Worm (Caenorhabditis elegans): Measurements from ENCODE around the gene F32G8.3.

Gene F32G8.3

DNA sequence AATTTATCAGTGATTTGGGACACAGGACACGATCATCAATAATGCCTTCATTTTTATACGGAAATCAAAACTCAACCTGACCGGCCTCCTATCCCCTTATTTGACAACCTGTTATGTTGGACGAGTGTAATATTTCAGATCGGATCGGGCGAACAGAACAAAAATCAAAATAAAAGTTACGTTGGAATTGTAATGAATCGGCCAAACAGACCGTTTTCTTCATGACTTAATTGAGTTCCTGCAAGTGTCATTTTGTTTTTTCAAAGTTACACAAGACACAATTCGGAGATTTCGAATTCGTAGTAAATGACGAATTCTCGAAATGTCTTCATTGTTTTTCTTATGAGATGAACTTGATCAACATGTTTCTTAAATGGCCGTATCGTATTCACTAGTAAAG, at the start of gene F32G8.3:
F32G8.3 (minus strand) TSS at position 101 of the 400 bp plus-strand sequence.
- no peak for TF ChIP-seq unc-62 (GFP tag; optimal IDR thresholded peaks at IDR 0.05)

DNA sequence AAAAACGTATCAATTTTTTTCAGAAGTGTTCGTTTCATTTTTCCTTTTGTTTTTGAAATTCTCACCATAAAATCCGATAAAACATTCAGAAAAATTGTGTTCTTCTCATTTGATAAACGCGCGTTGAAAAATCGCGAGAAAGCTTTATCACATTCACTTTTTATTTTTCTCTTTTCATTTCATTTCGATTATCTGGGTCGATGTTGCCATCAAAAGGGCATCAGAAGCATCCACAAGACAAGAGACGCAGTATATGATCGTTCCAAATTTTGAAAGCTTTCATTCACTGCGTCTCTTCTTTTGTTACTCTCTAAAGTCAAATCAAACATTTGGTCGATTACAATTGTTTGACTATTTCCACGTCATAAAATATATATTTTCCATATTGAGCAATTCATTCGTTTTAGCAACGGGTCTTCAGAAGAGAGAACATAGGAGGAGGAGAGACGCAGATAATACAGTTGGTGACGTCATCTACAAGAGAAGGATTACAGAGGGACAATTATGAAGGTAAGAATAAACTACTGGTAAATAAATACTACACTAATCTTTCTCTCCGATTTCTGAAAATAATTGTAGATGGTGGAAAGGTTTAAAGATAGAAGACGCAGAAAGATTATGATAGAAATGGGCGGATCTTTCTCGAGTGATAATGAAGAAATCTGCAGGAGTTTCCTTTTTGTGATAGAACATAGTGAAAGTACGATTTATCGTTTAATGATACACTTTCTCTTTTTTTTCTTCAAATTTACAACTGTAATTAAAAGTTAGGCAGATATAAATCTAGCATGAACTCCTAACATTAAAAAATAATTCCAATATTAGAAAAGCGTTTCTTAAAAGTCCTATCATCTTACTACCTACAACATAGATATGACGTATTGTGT, 47.2 kb upstream of the F32G8.3 start, which contains the start of gene H27A22.1:
H27A22.1 (plus strand) TSS at position 505 of the 887 bp plus-strand sequence.
- no peak for TF ChIP-seq unc-62 (GFP tag; optimal IDR thresholded peaks at IDR 0.05)

ce11 chrV:10598670-10599154, 43.6 kb upstream of the F32G8.3 start, which contains the start of gene scpl-4:
scpl-4 (plus strand) TSS chrV:10599104.
- no peak for TF ChIP-seq unc-62 (GFP tag; optimal IDR thresholded peaks at IDR 0.05)

DNA sequence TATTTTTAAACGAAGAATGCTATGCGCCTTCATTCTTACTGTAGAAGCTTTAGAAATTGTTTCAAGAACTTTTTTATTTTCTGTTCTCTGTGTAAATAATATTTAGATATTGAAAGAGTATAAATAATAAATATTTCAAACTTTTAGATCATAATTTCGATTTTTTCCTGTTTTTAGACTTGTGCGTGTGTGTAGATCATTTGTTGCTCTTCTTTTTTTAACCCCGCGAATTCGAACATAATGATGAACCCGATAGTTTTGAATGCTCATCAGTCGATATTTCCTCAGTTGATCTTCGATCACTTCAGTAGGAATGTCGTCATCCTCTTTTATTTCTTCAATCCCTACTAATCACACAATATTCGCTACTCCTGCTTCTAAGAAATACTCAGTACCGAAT, 42.1 kb upstream of the F32G8.3 start, which contains the start of gene T21C9.13:
T21C9.13 (plus strand) TSS at position 33 of the 400 bp plus-strand sequence.
- no peak for TF ChIP-seq unc-62 (GFP tag; optimal IDR thresholded peaks at IDR 0.05)

DNA sequence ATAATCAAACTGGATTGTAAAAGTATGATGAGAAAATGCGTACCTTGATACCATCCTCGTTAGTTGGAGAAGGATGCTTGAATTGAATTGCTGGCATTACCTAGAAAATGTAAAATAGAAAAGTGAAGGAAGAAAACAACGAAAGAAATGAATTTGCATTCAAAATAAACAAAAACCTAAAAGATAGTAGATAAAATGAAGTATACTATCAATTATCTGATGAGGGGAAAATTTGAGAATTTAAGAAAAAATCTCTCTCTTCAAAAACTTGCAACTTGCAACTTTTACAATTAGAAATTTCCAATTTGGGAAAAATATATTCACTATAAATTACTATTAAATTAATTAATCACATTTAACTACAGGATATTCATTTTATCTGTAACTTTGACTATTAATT, 39.7 kb upstream of the F32G8.3 start, which contains the start of gene T21C9.11:
T21C9.11 (minus strand) TSS at position 101 of the 400 bp plus-strand sequence.
- TF ChIP-seq unc-62 (GFP tag; optimal IDR thresholded peaks at IDR 0.05) = no peak

DNA sequence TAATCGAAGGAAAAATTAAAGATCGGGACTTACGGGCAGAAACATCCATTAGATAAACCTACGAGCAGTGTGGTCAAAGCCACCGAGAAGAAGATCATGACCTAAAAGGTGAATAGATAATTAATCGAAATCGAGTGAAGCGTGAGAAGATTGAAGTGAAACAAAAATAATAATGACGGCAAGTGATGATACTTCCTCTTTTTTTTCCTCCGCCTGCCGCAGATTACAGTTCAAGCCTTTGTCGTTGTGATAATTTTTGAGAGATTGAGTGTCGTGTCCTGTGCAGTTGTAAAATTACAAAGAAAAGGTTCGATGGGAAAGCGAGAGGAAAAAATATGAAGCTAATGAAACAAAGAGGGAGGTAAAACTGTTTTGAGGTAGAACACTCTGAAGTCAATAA, 37.3 kb upstream of the F32G8.3 start, which contains the start of gene T21C9.9:
T21C9.9 (minus strand) TSS at position 101 of the 400 bp plus-strand sequence.
- TF ChIP-seq unc-62 (GFP tag; optimal IDR thresholded peaks at IDR 0.05) = no peak

DNA sequence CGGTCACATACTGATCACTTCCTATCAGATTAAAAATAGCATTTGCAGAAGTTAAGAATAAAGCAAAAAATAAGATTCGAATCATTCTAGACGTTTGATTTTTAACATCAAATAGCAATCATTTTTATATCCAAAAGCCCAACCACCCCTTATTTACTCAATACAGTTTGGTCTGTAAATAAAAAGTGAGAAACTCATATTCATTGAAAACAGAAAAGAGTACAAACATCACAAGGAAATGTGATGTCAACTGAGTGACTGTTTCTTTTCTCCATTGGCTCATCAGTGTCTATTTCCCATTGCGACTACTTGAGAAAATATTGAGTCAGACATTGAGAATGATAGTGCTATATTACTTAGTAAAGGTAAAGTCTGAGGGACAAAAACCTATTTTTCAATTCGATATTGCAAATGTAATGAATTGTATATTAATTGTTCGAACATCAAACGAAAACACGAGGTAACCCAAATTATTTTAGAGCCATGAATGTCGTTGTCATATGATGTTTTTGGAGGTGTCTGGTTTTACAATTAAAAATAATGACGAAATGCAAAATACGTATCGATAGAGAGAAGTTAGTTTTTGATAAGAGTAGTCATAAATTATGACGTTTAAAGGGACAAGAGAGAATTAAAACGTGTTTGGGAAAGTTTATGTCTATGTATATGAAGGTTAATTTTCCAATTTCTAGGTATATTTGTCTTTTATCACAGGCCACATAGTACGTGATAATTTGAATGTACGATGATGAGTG, 34.8 kb upstream of the F32G8.3 start, which contains the start of gene ttr-23:
ttr-23 (minus strand) TSS at position 87 of the 755 bp plus-strand sequence.
- no peak for TF ChIP-seq unc-62 (GFP tag; optimal IDR thresholded peaks at IDR 0.05)

- TF ChIP-seq unc-62 (GFP tag; optimal IDR thresholded peaks at IDR 0.05) = no peak
These were observed 33.6 kb upstream of the F32G8.3 start, which contains the start of gene srg-32 for ce11 chrV:10588694-10589093. srg-32 (minus strand) TSS chrV:10588794.

- no peak for TF ChIP-seq unc-62 (GFP tag; optimal IDR thresholded peaks at IDR 0.05)
These were observed 26.7 kb upstream of the F32G8.3 start, which contains the start of gene T21C9.6 for ce11 chrV:10581837-10582300. T21C9.6 (plus strand) TSS chrV:10581887.

DNA sequence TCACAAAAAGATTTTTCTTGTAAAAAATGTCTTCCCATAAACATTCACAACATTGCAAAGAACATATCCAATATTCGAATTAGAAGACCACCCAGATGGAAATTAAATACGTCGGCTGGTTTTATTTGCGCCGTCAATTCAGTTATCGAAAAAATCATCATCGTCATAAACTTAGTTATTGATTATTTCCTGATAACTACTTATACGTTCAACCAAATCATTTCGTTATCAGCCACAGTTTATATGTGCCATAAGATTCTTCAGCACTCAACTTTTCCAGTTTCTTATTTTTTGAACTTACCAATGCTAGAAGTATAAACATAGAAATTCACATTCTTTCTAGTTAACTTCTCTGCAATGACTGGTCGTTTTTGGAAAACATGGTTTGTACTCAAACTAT, 25.5 kb upstream of the F32G8.3 start:
- TF ChIP-seq unc-62 (GFP tag; optimal IDR thresholded peaks at IDR 0.05) = no peak

- TF ChIP-seq unc-62 (GFP tag; optimal IDR thresholded peaks at IDR 0.05) = no peak
These were observed 23.8 kb upstream of the F32G8.3 start, which contains the start of the genes erh-1 and lpd-9 for ce11 chrV:10578938-10579337. erh-1 (minus strand) TSS chrV:10579141. lpd-9 (plus strand) TSS chrV:10579305.

DNA sequence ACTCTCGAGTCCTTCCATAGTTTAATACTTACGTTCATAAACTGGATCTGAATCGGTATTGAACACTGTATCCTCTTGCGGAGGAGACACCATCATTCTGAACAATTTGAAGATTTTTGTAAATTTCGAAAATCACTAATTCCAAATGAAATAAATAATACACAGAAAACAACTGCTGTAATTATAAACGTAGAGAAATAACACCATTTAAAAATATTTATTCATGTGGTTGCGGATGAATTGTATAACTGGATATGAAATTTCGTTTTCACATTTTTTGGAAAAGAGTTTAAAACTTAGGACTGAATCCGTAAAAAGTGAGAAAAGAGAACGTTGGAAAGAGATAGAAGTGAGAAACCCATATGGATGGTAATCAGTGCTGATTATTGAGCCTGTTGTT, 23.1 kb upstream of the F32G8.3 start, which contains the start of gene mics-1:
mics-1 (minus strand) TSS at position 101 of the 400 bp plus-strand sequence.
- no peak for TF ChIP-seq unc-62 (GFP tag; optimal IDR thresholded peaks at IDR 0.05)

ce11 chrV:10576319-10576718, 21.2 kb upstream of the F32G8.3 start, which contains the start of gene vps-54:
vps-54 (minus strand) TSS chrV:10576419.
- no peak for TF ChIP-seq unc-62 (GFP tag; optimal IDR thresholded peaks at IDR 0.05)

DNA sequence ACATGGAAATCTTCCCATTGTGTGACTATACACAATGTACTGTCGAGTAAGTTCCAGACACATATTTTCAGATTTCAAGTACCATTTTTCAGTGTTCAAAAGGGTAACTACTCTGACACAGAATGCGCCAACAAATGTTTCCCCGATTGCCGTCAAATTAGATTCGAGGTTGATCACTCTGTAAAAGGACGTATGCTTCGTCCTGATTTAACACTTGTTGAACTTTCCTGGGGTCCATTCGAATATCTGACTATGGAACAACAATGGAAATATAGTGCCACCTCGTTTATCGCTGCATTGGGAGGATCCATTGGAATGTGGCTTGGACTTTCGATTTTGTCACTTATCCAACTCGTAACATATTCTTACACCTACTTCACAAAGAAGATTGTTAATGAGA, 19.1 kb upstream of the F32G8.3 start:
- no peak for TF ChIP-seq unc-62 (GFP tag; optimal IDR thresholded peaks at IDR 0.05)

ce11 chrV:10572614-10573013, 17.5 kb upstream of the F32G8.3 start, which contains the start of gene del-6:
del-6 (plus strand) TSS chrV:10572914.
- no peak for TF ChIP-seq unc-62 (GFP tag; optimal IDR thresholded peaks at IDR 0.05)
